Worm (Caenorhabditis elegans): ENCODE data around the gene E01B7.2.
A peak's percentile ranks its signal among the peaks of the same experiment; 100 is the strongest.
"Not testable (repeated sequence)": the region's sequence is repeated elsewhere in the genome, so short reads cannot be mapped to it uniquely, and the experiment has no call there.

Gene E01B7.2

DNA sequence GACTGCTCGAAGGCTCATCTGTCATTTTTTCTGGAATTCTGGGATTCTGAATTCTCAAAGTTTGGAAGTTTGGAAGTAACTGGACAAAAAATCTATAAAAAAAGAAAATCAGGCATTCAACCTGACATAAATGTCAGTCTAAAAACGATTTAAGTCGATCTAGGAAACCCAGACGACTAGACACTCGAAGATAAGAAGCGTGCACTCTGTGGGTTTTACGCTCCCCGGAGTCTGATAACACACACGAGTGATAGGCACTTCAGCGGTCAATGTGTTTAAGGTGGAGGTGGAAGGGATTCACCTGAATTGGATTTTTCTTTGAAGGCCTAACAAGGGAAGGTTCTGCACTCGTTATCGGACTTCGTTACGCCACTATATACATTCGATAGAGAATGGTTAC, 32.6 kb upstream of the E01B7.2 start, which contains the start of gene C06H5.6:
Gene C06H5.6, minus strand, starts transcription at position 46 of the 400 bp plus-strand sequence.
- TF ChIP-seq fos-1 (tag; optimal IDR thresholded peaks at IDR 0.05) = peak; percentile 35
- no peak for TF ChIP-seq lin-39 (tag; optimal IDR thresholded peaks at IDR 0.05)

DNA sequence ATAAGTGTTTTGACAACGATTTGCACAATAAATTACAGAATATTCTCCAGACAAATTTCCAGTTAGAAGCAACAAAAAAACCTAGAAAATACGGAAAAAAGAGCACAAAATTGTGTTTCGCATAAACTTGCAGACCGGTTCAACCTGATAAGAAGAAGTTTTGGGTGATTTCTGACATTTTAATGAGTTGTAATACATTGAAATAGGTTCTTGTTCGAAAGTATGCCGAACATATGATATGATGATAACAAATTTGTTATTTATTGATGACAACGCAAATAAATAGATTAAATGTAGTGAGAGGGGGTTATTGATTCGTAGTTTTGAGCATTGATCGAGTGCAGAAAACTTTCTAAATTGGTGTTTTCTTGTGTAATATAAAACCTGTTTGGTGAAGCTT, 30.3 kb upstream of the E01B7.2 start:
- TF ChIP-seq fos-1 (tag; optimal IDR thresholded peaks at IDR 0.05) = peak; percentile 32
- no peak for TF ChIP-seq nhr-21 (tag; optimal IDR thresholded peaks at IDR 0.05)

DNA sequence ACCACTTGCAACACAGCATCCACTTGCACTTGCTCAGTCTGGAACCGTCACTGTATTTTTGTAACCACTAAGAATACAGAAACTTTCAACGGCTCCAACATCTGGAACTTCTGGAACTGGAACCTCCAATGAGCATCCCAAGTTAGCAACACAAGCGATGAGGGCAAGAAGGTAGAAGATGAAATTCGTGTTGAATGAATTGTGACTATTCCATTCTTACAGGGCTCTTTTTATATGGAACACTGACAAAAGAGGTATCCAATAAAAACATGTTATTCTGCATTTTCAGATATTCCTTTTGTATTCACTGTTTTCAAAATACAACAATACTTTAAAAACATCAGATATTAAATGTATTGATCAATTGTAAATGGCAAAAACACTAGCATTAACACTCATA, 27.6 kb upstream of the E01B7.2 start, which contains the start of gene C06H5.11:
Gene C06H5.11, minus strand, starts transcription at position 101 of the 400 bp plus-strand sequence.
- not testable (repeated sequence) for TF ChIP-seq nhr-129, elt-1, elt-3 (tag; optimal IDR thresholded peaks at IDR 0.05)

DNA sequence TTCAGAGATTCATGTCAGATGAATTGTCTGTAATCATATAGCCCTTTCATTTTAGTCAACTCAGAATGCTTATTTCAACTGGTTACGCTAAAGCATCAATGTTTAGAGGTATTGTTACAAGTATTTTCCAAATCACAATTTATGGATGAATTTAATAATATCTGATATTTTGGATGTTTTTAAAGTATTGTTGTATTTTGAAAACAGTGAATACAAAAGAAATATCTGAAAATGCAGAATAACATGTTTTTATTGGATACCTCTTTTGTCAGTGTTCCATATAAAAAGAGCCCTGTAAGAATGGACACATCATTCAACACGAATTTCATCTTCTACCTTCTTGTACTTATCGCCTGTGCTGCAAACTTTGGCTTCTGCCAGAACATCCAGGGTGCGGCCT, 27.1 kb upstream of the E01B7.2 start, which contains the start of gene C06H5.12:
Gene C06H5.12, plus strand, starts transcription at position 301 of the 400 bp plus-strand sequence.
- TF ChIP-seq blmp-1 (tag; optimal IDR thresholded peaks at IDR 0.05; ENCODE audit: insufficient read depth); ztf-11 (tag; optimal IDR thresholded peaks at IDR 0.05); unc-55 (GFP tag; optimal IDR thresholded peaks at IDR 0.05): not testable (repeated sequence)

DNA sequence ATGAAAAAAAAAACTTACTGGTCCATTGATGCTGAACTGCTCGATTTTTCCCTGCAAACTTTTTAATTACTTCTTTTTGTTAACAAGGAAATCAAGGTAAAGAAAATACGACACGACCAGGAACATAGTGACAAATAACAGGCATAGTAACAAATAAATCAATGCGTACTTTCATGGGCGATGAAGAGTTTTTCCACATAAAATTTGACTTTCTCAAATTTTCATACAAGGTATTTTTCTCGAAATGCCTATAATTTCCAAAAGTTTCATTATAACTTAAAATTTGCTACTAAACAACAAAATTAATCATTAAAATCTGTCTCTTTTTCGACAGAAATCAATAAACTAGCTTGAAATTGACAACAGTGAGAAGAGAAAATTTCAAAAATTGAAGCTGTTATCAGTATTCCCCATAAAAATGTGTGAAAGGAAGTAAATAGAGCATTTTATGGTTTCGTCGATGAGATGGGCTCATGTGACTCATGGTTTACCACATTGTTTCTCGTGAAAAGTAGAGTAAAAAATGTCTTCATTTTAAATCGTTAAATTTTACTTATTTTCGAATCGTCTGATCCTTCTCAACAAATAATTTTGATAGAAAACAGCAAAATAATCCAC, 24.7 kb upstream of the E01B7.2 start, which contains the start of gene fbxa-156:
Gene fbxa-156, minus strand, starts transcription at position 51 of the 618 bp plus-strand sequence.
- TF ChIP-seq fos-1 (tag; optimal IDR thresholded peaks at IDR 0.05) = peak; percentile 51
- TF ChIP-seq mab-5 (tag; optimal IDR thresholded peaks at IDR 0.05) = no peak

DNA sequence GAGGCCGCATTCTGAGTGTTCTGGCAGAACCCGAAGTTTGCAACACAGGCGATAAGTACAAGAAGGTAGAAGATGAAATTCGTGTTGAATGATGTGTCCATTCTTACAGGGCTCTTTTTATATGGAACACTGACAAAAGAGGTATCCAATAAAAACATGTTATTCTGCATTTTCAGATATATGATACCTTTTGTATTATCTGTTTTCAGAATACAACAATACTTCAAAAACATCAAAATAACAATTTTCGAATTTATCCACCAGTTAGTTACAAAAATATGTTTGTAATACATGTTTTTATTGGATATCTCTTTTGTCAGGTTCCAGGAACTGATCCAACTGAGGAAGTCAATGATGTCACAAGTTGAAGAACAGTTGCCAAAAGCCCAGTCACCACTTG, 23.9 kb upstream of the E01B7.2 start, which contains the start of gene C06H5.13:
Gene C06H5.13, minus strand, starts transcription at position 101 of the 400 bp plus-strand sequence.
- TF ChIP-seq lin-39 (tag; optimal IDR thresholded peaks at IDR 0.05); sma-9 (GFP tag; optimal IDR thresholded peaks at IDR 0.05); sma-9 (tag; optimal IDR thresholded peaks at IDR 0.05); nhr-6 (tag; optimal IDR thresholded peaks at IDR 0.05): not testable (repeated sequence)

DNA sequence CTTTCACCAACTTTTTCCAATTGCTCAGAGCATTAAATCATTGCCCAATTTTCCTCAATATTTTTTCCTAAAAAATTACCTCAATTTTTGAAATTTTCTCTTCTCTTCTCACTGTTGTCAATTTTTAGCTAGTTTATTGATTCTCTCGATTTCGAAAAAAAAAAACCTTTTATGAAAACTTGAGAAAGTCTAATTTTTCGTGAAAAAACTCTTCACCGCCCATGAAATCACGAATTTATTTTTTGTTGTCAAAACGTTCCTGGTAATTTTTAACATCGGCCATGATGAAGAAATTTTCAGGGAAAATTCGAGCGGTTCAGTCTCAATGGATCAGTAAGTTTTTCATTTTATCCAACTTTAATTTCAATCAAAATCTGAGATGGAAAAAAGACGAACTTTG, 22.1 kb upstream of the E01B7.2 start, which contains the start of gene fbxa-157:
Gene fbxa-157, plus strand, starts transcription at position 301 of the 400 bp plus-strand sequence.
- TF ChIP-seq ama-1 (optimal IDR thresholded peaks at IDR 0.05) (no peak), unc-55 (GFP tag; optimal IDR thresholded peaks at IDR 0.05) (no peak), unc-39 (tag; optimal IDR thresholded peaks at IDR 0.05) (no peak), lin-11 (tag; optimal IDR thresholded peaks at IDR 0.05) (no peak), peb-1 (tag; optimal IDR thresholded peaks at IDR 0.05) (no peak), R02D3.7 (tag; optimal IDR thresholded peaks at IDR 0.05) (no peak), lin-13 (GFP tag; optimal IDR thresholded peaks at IDR 0.05) (no peak), nhr-11 (tag; optimal IDR thresholded peaks at IDR 0.05) (no peak), alr-1 (tag; optimal IDR thresholded peaks at IDR 0.05) (no peak), crh-2 (tag; optimal IDR thresholded peaks at IDR 0.05) (no peak), mab-5 (tag; optimal IDR thresholded peaks at IDR 0.05) (no peak), elt-1 (tag; optimal IDR thresholded peaks at IDR 0.05) (no peak), elt-3 (tag; optimal IDR thresholded peaks at IDR 0.05) (no peak)

DNA sequence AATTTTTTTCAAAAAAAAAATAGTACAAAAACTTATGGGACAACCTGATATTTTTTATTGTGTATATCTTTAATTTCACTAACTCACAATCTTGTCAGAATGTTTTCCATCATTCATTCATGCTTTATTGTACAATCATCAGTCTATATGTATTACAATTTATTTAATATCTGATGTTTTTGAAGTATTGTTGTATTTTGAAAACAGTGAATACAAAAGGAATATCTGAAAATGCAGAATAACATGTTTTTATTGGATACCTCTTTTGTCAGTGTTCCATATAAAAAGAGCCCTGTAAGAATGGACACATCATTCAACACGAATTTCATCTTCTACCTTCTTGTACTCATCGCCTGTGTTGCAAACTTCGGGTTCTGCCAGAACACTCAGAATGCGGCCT, 17.7 kb upstream of the E01B7.2 start, which contains the start of gene C06H5.14:
Gene C06H5.14, plus strand, starts transcription at position 301 of the 400 bp plus-strand sequence.
- TF ChIP-seq dmd-4, zag-1, ZK546.5 (tag; optimal IDR thresholded peaks at IDR 0.05): not testable (repeated sequence)

DNA sequence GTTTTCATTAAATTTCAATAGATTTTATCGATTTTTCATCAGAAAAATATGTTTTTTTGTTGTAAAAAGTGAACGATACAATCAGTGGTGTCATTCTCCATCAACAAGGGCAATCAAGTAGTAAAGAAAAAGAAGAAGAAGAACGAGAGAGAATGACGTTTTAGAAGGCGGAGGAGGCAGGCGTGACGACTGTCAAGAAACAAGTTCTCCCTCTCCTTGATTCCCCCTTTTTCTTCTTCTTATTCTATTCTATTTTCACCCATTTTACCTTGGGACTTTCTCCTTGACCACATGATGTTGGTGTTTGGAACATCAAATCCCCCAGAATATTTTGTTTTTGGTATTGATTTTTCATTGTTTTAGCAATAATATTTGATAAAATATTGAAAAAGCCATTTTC, 15.8 kb upstream of the E01B7.2 start:
- TF ChIP-seq nhr-25 (tag; optimal IDR thresholded peaks at IDR 0.05) (peak; percentile 78), blmp-1 (tag; optimal IDR thresholded peaks at IDR 0.05; ENCODE audit: insufficient read depth) (peak; percentile 92), nhr-12 (tag; optimal IDR thresholded peaks at IDR 0.05) (no peak), sma-9 (GFP tag; optimal IDR thresholded peaks at IDR 0.05) (peak; percentile 26), sma-9 (tag; optimal IDR thresholded peaks at IDR 0.05) (no peak), nhr-21 (tag; optimal IDR thresholded peaks at IDR 0.05) (peak; percentile 40), ama-1 (optimal IDR thresholded peaks at IDR 0.05) (no peak), nhr-129 (tag; optimal IDR thresholded peaks at IDR 0.05) (peak; percentile 4), crh-2 (tag; optimal IDR thresholded peaks at IDR 0.05) (peak; percentile 7)

All from whole organism, L2 larva.